Worm (Caenorhabditis elegans) whole organism, L3 larva: ENCODE measurements around the gene F33G12.7.

Experiments used
- R02D3.7 ChIP-seq: fragments of 150-350 bp; optimal IDR thresholded peaks from 2 replicates; lab custom pipeline; 2014; ENCODE audit warnings: missing biosample characterization, missing genetic modification characterization
- ZK546.5 ChIP-seq: sonication (generic microtip); optimal IDR thresholded peaks from 2 replicates; lab custom pipeline; 2017; ENCODE audit warnings: missing biosample characterization, missing genetic modification characterization
- aly-2 ChIP-seq: fragments of 150-350 bp; optimal IDR thresholded peaks from 2 replicates; lab custom pipeline; 2014; ENCODE audit warnings: missing biosample characterization, missing genetic modification characterization
- ama-1 ChIP-seq: fragments of 150-350 bp; optimal IDR thresholded peaks from 2 replicates; lab custom pipeline; 2018
- ceh-16 ChIP-seq: sonication (generic microtip); optimal IDR thresholded peaks from 2 replicates; lab custom pipeline; 2017; ENCODE audit warnings: missing biosample characterization, missing genetic modification characterization
- ceh-28 ChIP-seq: fragments of 150-350 bp; optimal IDR thresholded peaks from 2 replicates; lab custom pipeline; 2014; ENCODE audit warnings: missing biosample characterization, missing genetic modification reagents, missing genetic modification characterization
- ceh-82 ChIP-seq: fragments of 150-350 bp; optimal IDR thresholded peaks from 2 replicates; lab custom pipeline; 2014; ENCODE audit warnings: missing biosample characterization, missing genetic modification characterization
- ceh-9 ChIP-seq: sonication (generic microtip); optimal IDR thresholded peaks from 2 replicates; lab custom pipeline; 2018; ENCODE audit warnings: missing biosample characterization, missing genetic modification characterization
- daf-12 ChIP-seq: fragments of 150-350 bp; optimal IDR thresholded peaks from 2 replicates; lab custom pipeline; 2014; ENCODE audit warnings: missing biosample characterization, missing genetic modification reagents, missing genetic modification characterization
- egl-27 ChIP-seq: sonication (generic microtip); optimal IDR thresholded peaks from 4 replicates; lab custom pipeline; 2017; ENCODE audit warnings: missing biosample characterization, missing genetic modification reagents, missing genetic modification characterization
- egl-5 ChIP-seq: fragments of 150-350 bp; optimal IDR thresholded peaks from 2 replicates; lab custom pipeline; 2017; ENCODE audit warnings: missing biosample characterization, missing genetic modification reagents, missing genetic modification characterization, inconsistent platforms
- elt-1 ChIP-seq: fragments of 150-350 bp; optimal IDR thresholded peaks from 2 replicates; lab custom pipeline; 2014; ENCODE audit warnings: missing biosample characterization, missing genetic modification characterization
- elt-2 ChIP-seq: sonication (generic microtip); optimal IDR thresholded peaks from 2 replicates; lab custom pipeline; 2016; ENCODE audit warnings: missing genetic modification reagents, mild to moderate bottlenecking, missing genetic modification characterization, missing compliant biosample characterization
- elt-3 ChIP-seq, 3 experiments: fragments of 150-350 bp in 1 of 3; sonication (generic microtip) in 2 of 3; optimal IDR thresholded peaks; 2 replicates in 2 of 3; 4 replicates in 1 of 3; lab custom pipeline; 2014 to 2017; ENCODE audit warnings: missing biosample characterization in 3 of 3, missing genetic modification characterization in 3 of 3
- eor-1 ChIP-seq, 2 experiments: fragments of 150-350 bp; optimal IDR thresholded peaks; 2 replicates each; lab custom pipeline; 2014 to 2018; ENCODE audit warnings: missing biosample characterization in 2 of 2, missing genetic modification characterization in 2 of 2
- fkh-10 ChIP-seq: sonication (generic microtip); optimal IDR thresholded peaks from 2 replicates; lab custom pipeline; 2017; ENCODE audit warnings: missing biosample characterization, missing genetic modification reagents, missing genetic modification characterization
- fkh-2 ChIP-seq: fragments of 150-350 bp; optimal IDR thresholded peaks from 2 replicates; lab custom pipeline; 2014; ENCODE audit warnings: missing biosample characterization, missing genetic modification reagents, missing genetic modification characterization
- fos-1 ChIP-seq: fragments of 150-350 bp; optimal IDR thresholded peaks from 2 replicates; lab custom pipeline; 2014; ENCODE audit warnings: missing biosample characterization, missing genetic modification characterization
- hmg-11 ChIP-seq: sonication (generic microtip); optimal IDR thresholded peaks from 2 replicates; lab custom pipeline; 2016; ENCODE audit warnings: missing genetic modification characterization, missing compliant biosample characterization
- jun-1 ChIP-seq: fragments of 150-350 bp; optimal IDR thresholded peaks from 2 replicates; lab custom pipeline; 2014; ENCODE audit warnings: missing biosample characterization, missing genetic modification reagents, missing genetic modification characterization
- lin-15B ChIP-seq: fragments of 150-350 bp; optimal IDR thresholded peaks from 2 replicates; lab custom pipeline; 2014; ENCODE audit warnings: missing biosample characterization, missing genetic modification characterization
- lin-39 ChIP-seq: fragments of 150-350 bp; optimal IDR thresholded peaks from 2 replicates; lab custom pipeline; 2018; ENCODE audit warnings: missing biosample characterization, missing genetic modification reagents, missing genetic modification characterization
- lsy-12 ChIP-seq: sonication (generic microtip); optimal IDR thresholded peaks from 2 replicates; lab custom pipeline; 2016; ENCODE audit warnings: mild to moderate bottlenecking, missing genetic modification characterization, missing compliant biosample characterization
- mdl-1 ChIP-seq: fragments of 150-350 bp; optimal IDR thresholded peaks from 2 replicates; lab custom pipeline; 2014; ENCODE audit warnings: missing biosample characterization, missing genetic modification characterization
- mml-1 ChIP-seq: fragments of 150-350 bp; sonication (generic microtip); optimal IDR thresholded peaks from 3 replicates; lab custom pipeline; 2014; ENCODE audit warnings: missing biosample characterization, missing genetic modification characterization
- nfya-1 ChIP-seq: sonication (generic microtip); optimal IDR thresholded peaks from 2 replicates; lab custom pipeline; 2017; ENCODE audit warnings: missing genetic modification characterization, mild to moderate bottlenecking, missing compliant biosample characterization, antibody characterized with exemption, moderate library complexity; ENCODE audit not compliant: insufficient read depth
- nhr-11 ChIP-seq: fragments of 150-350 bp; optimal IDR thresholded peaks from 2 replicates; lab custom pipeline; 2014; ENCODE audit warnings: missing biosample characterization, missing genetic modification characterization
- nhr-12 ChIP-seq: fragments of 150-350 bp; optimal IDR thresholded peaks from 2 replicates; lab custom pipeline; 2014; ENCODE audit warnings: missing biosample characterization, missing genetic modification characterization
- nhr-23 ChIP-seq: fragments of 150-350 bp; optimal IDR thresholded peaks from 2 replicates; lab custom pipeline; 2014; ENCODE audit warnings: missing biosample characterization, missing genetic modification reagents, missing genetic modification characterization
- nhr-237 ChIP-seq: fragments of 150-350 bp; optimal IDR thresholded peaks from 2 replicates; lab custom pipeline; 2014; ENCODE audit warnings: missing biosample characterization, missing genetic modification characterization
- nhr-25 ChIP-seq: sonication (generic microtip); optimal IDR thresholded peaks from 2 replicates; lab custom pipeline; 2017; ENCODE audit warnings: missing biosample characterization, missing genetic modification characterization
- nhr-28 ChIP-seq: fragments of 150-350 bp; optimal IDR thresholded peaks from 2 replicates; lab custom pipeline; 2014; ENCODE audit warnings: missing biosample characterization, missing genetic modification characterization
- nhr-43 ChIP-seq: sonication (generic microtip); optimal IDR thresholded peaks from 2 replicates; lab custom pipeline; 2016; ENCODE audit warnings: mild to moderate bottlenecking, missing genetic modification characterization, missing compliant biosample characterization; ENCODE audit not compliant: poor library complexity, severe bottlenecking
- nhr-67 ChIP-seq: fragments of 150-350 bp; optimal IDR thresholded peaks from 2 replicates; lab custom pipeline; 2014; ENCODE audit warnings: missing biosample characterization, missing genetic modification characterization
- nhr-76 ChIP-seq: fragments of 150-350 bp; sonication (generic microtip); optimal IDR thresholded peaks from 5 replicates; lab custom pipeline; 2014; ENCODE audit warnings: missing biosample characterization, missing genetic modification characterization
- nhr-77 ChIP-seq: fragments of 150-350 bp; optimal IDR thresholded peaks from 2 replicates; lab custom pipeline; 2014; ENCODE audit warnings: missing biosample characterization, missing genetic modification characterization
- pha-4 ChIP-seq: fragments of 150-350 bp; optimal IDR thresholded peaks from 2 replicates; lab custom pipeline; 2014; ENCODE audit warnings: missing biosample characterization, missing genetic modification reagents, missing genetic modification characterization
- pqm-1 ChIP-seq: fragments of 150-350 bp; optimal IDR thresholded peaks from 2 replicates; lab custom pipeline; 2017; ENCODE audit warnings: missing biosample characterization, missing genetic modification characterization, inconsistent platforms
- sea-2 ChIP-seq: fragments of 150-350 bp; sonication (generic microtip); optimal IDR thresholded peaks from 4 replicates; lab custom pipeline; 2014; ENCODE audit warnings: missing biosample characterization, missing genetic modification reagents, missing genetic modification characterization
- skn-1 ChIP-seq: fragments of 150-350 bp; optimal IDR thresholded peaks from 2 replicates; lab custom pipeline; 2014; ENCODE audit warnings: missing biosample characterization, missing genetic modification characterization
- snpc-4 ChIP-seq: fragments of 150-350 bp; optimal IDR thresholded peaks from 2 replicates; lab custom pipeline; 2014; ENCODE audit warnings: missing biosample characterization, missing genetic modification characterization
- tbx-2 ChIP-seq: sonication (generic microtip); optimal IDR thresholded peaks from 2 replicates; lab custom pipeline; 2016; ENCODE audit warnings: mild to moderate bottlenecking, missing genetic modification characterization, missing compliant biosample characterization
- unc-39 ChIP-seq: sonication (generic microtip); optimal IDR thresholded peaks from 4 replicates; lab custom pipeline; 2017; ENCODE audit warnings: missing biosample characterization, missing genetic modification characterization
- unc-62 ChIP-seq: fragments of 150-350 bp; sonication (generic microtip); optimal IDR thresholded peaks from 4 replicates; lab custom pipeline; 2014; ENCODE audit warnings: missing biosample characterization, missing genetic modification reagents, missing genetic modification characterization
- zag-1 ChIP-seq: fragments of 150-350 bp; optimal IDR thresholded peaks from 2 replicates; lab custom pipeline; 2014; ENCODE audit warnings: missing biosample characterization, missing genetic modification characterization
- ztf-11 ChIP-seq: fragments of 150-350 bp; optimal IDR thresholded peaks from 2 replicates; lab custom pipeline; 2014; ENCODE audit warnings: missing biosample characterization, missing genetic modification characterization
- ztf-4 ChIP-seq: fragments of 150-350 bp; optimal IDR thresholded peaks from 2 replicates; lab custom pipeline; 2014; ENCODE audit warnings: missing biosample characterization, missing genetic modification characterization

Gene F33G12.7

DNA sequence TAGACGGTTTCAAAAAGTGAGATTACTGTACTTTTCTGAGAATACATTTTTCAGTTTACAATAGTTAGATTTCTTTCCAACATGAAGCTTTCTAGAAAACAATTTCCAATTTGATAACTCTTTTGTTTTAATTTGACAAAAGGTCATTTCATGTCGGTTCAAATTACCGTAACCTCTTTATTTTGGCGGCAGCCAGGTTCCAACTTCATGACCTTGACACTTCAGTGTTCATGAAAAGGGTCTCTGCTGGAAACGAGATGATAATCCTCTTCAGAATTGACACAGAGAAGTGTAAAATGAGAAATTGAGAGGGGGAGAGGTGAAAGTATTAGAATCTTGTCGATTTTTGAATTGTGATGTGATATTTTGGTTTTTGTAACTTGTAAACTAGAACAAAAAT lies 19.0 kb downstream of the F33G12.7 start:
- TF ChIP-seq elt-3 (tag; optimal IDR thresholded peaks at IDR 0.05; lab: Kevin White, UChicago) (peak in 1 of 3 experiments; percentile 3), ceh-16 (tag; lab: Kevin White, UChicago) (no peak), nhr-25 (tag; lab: Kevin White, UChicago) (peak; percentile 75), ZK546.5 (tag; lab: Kevin White, UChicago) (no peak), egl-27 (no peak), ztf-11 (tag; lab: Kevin White, UChicago) (no peak), nhr-23 (tag; lab: Kevin White, UChicago) (no peak), nhr-67 (tag; lab: Kevin White, UChicago) (no peak), ama-1 (lab: Kevin White, UChicago) (no peak)

DNA sequence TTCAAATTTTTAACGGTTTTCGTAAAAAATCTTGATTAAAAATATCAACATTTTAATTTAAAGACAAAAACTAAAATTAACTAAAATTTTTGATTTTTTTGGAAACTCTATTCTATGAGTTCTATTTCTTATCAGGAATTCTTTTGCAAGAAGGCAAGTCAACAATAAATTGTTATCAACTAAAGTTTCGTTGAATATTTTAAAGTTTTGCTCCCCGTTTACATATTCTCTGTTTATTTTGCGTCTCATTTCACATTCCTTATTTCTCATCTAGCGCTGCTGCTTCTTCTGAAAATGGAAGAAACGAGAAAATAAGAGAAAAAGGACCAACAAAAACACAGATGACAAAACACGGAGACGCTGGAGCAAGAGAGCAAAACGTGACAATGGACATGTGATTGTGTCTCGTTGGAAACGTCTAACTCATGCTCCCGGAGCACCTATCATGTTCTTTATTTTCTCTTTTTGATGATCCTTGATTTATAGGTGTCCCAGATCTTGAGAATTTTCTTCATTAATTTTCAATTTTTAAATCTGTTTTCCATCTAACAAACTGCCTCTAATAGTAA lies 19.9 kb downstream of the F33G12.7 start:
- no peak for TF ChIP-seq nhr-23 (tag; lab: Kevin White, UChicago)
- peak; percentile 88 for TF ChIP-seq elt-2 (tag; lab: Kevin White, UChicago)
- peak; percentile 33 for TF ChIP-seq pha-4

ce11 chrII:5019389-5020108 lies 20.9 kb downstream of the F33G12.7 start:
- TF ChIP-seq nhr-11 (tag; lab: Kevin White, UChicago), result no peak
- no peak for TF ChIP-seq ama-1 (lab: Kevin White, UChicago)
- TF ChIP-seq egl-5 (tag; lab: Kevin White, UChicago), result no peak
- no peak for TF ChIP-seq fkh-10 (GFP tag; lab: Kevin White, UChicago)
- TF ChIP-seq nhr-25 (tag; lab: Kevin White, UChicago), result peak; percentile 67
- no peak for TF ChIP-seq nhr-76 (tag; lab: Kevin White, UChicago)
- TF ChIP-seq hmg-11, result no peak
- no peak for TF ChIP-seq nhr-28 (tag; lab: Kevin White, UChicago)
- no peak for TF ChIP-seq mdl-1 (tag; lab: Kevin White, UChicago)
- no peak for TF ChIP-seq nhr-77 (tag; lab: Kevin White, UChicago)
- no peak for TF ChIP-seq ceh-9
- no peak for TF ChIP-seq skn-1 (tag; lab: Kevin White, UChicago)
- TF ChIP-seq nhr-12 (tag; lab: Kevin White, UChicago), result no peak
- TF ChIP-seq lsy-12 (tag; lab: Kevin White, UChicago), result no peak
- TF ChIP-seq ztf-11 (tag; lab: Kevin White, UChicago), result no peak
- no peak for TF ChIP-seq R02D3.7 (tag; lab: Kevin White, UChicago)
- TF ChIP-seq lin-39 (tag; lab: Kevin White, UChicago), result no peak
- TF ChIP-seq nhr-23 (tag; lab: Kevin White, UChicago), result peak; percentile 15
- TF ChIP-seq ceh-28 (tag; lab: Kevin White, UChicago), result peak; percentile 32
- peak; percentile 59 for TF ChIP-seq nhr-43
- peak; percentile 28 for TF ChIP-seq pha-4
- TF ChIP-seq nhr-237 (tag; lab: Kevin White, UChicago), result no peak
- no peak for TF ChIP-seq snpc-4 (tag; lab: Kevin White, UChicago)
- no peak for TF ChIP-seq ceh-82
- no peak for TF ChIP-seq daf-12
- TF ChIP-seq zag-1 (tag; lab: Kevin White, UChicago), result no peak
- TF ChIP-seq egl-27, result no peak
- no peak for TF ChIP-seq ztf-4 (tag; lab: Kevin White, UChicago)
- no peak for TF ChIP-seq unc-62
- TF ChIP-seq elt-3 (tag; optimal IDR thresholded peaks at IDR 0.05; lab: Kevin White, UChicago), result no peak
- no peak for TF ChIP-seq aly-2 (tag; lab: Kevin White, UChicago)
- peak; percentile 7 for TF ChIP-seq nfya-1 (tag; lab: Kevin White, UChicago)
- no peak for TF ChIP-seq nhr-67 (tag; lab: Kevin White, UChicago)
- TF ChIP-seq fkh-2, result no peak
- TF ChIP-seq mml-1, result no peak
- TF ChIP-seq ZK546.5 (tag; lab: Kevin White, UChicago), result no peak
- peak; percentile 45 for TF ChIP-seq pqm-1
- no peak for TF ChIP-seq sea-2
- TF ChIP-seq elt-1 (tag; lab: Kevin White, UChicago), result no peak
- TF ChIP-seq unc-39 (tag; lab: Kevin White, UChicago), result no peak
- TF ChIP-seq eor-1 (tag; optimal IDR thresholded peaks at IDR 0.05; lab: Kevin White, UChicago), result no peak
- no peak for TF ChIP-seq fos-1
- TF ChIP-seq jun-1 (tag; lab: Kevin White, UChicago), result peak; percentile 54
- TF ChIP-seq lin-15B (tag; lab: Kevin White, UChicago), result no peak
- no peak for TF ChIP-seq ceh-16 (tag; lab: Kevin White, UChicago)
- TF ChIP-seq elt-2 (tag; lab: Kevin White, UChicago), result peak; percentile 100
- no peak for TF ChIP-seq tbx-2 (tag; lab: Kevin White, UChicago)
- TF ChIP-seq, all 47 proteins: peak for 9
